Fruit fly (Drosophila melanogaster) whole organism, adult: ENCODE results near the gene ND-B14.5A.

Experiments used
- CG11617 ChIP-seq: fragments of 200-800 bp; sonication (Bioruptor generic); optimal IDR thresholded peaks from 2 replicates; lab custom pipeline; 2017; ENCODE audit warnings: mild to moderate bottlenecking, missing biosample characterization, missing genetic modification reagents, missing genetic modification characterization
- CG12768 ChIP-seq: fragments of 200-800 bp; sonication (Bioruptor generic); optimal IDR thresholded peaks from 2 replicates; lab custom pipeline; 2017; ENCODE audit warnings: missing biosample characterization, missing genetic modification characterization, mild to moderate bottlenecking, moderate library complexity, missing genetic modification reagents
- CG14711 ChIP-seq: fragments of 200-800 bp; sonication (Bioruptor generic); optimal IDR thresholded peaks from 2 replicates; lab custom pipeline; 2018; ENCODE audit warnings: missing biosample characterization, mild to moderate bottlenecking, missing genetic modification characterization, moderate library complexity
- CG33017 ChIP-seq: fragments of 200-800 bp; sonication (Bioruptor generic); optimal IDR thresholded peaks from 2 replicates; lab custom pipeline; 2018; ENCODE audit warnings: missing biosample characterization, mild to moderate bottlenecking, missing genetic modification characterization, moderate library complexity
- CG5204 ChIP-seq: fragments of 200-800 bp; sonication (Bioruptor generic); optimal IDR thresholded peaks from 2 replicates; lab custom pipeline; 2016; ENCODE audit warnings: missing biosample characterization, missing genetic modification characterization
- CG7045 ChIP-seq: fragments of 200-800 bp; sonication (Bioruptor generic); optimal IDR thresholded peaks from 2 replicates; lab custom pipeline; 2017; ENCODE audit warnings: missing biosample characterization, mild to moderate bottlenecking, missing genetic modification characterization
- Clk ChIP-seq: fragments of 200-800 bp; sonication (Bioruptor generic); optimal IDR thresholded peaks from 2 replicates; lab custom pipeline; 2017; ENCODE audit warnings: missing biosample characterization, missing genetic modification characterization
- Crg-1 ChIP-seq: fragments of 200-800 bp; sonication (Bioruptor generic); optimal IDR thresholded peaks from 2 replicates; lab custom pipeline; 2016; ENCODE audit warnings: missing biosample characterization, missing genetic modification characterization
- Mnt ChIP-seq: fragments of 200-800 bp; sonication (Bioruptor generic); optimal IDR thresholded peaks from 2 replicates; lab custom pipeline; 2016; ENCODE audit warnings: missing biosample characterization, mild to moderate bottlenecking, missing genetic modification characterization
- cic ChIP-seq: fragments of 200-800 bp; sonication (Bioruptor generic); optimal IDR thresholded peaks from 2 replicates; lab custom pipeline; 2017; ENCODE audit warnings: missing biosample characterization, mild to moderate bottlenecking, missing genetic modification characterization, moderate library complexity
- kay ChIP-seq: fragments of 200-800 bp; sonication (Bioruptor generic); peaks from one replicate; lab custom pipeline; 2016; ENCODE audit warnings: missing biosample characterization, missing genetic modification characterization, borderline replicate concordance
- ovo ChIP-seq: fragments of 200-800 bp; sonication (Bioruptor generic); optimal IDR thresholded peaks from 2 replicates; lab custom pipeline; 2016; ENCODE audit warnings: missing biosample characterization, missing genetic modification characterization
- tj ChIP-seq: fragments of 200-800 bp; sonication (Bioruptor generic); optimal IDR thresholded peaks from 3 replicates; lab custom pipeline; 2017; ENCODE audit warnings: missing biosample characterization, mild to moderate bottlenecking, missing genetic modification characterization, moderate library complexity
- toe ChIP-seq: fragments of 200-800 bp; sonication (Bioruptor generic); optimal IDR thresholded peaks from 2 replicates; lab custom pipeline; 2016; ENCODE audit warnings: missing biosample characterization, missing genetic modification characterization

dm6 chrX:2188888-2189287, 16.6 kb downstream of the ND-B14.5A start, which contains the start of gene Mct1:
- TF ChIP-seq cic (GFP tag; lab: Kevin White, UChicago) (no peak), ovo (no peak), kay (GFP tag; lab: Kevin White, UChicago) (no peak), tj (GFP tag; lab: Kevin White, UChicago) (no peak), toe (GFP tag; lab: Kevin White, UChicago) (no peak), CG7045 (GFP tag; lab: Kevin White, UChicago) (no peak), Crg-1 (GFP tag; lab: Kevin White, UChicago) (no peak), CG33017 (tag; lab: Kevin White, UChicago) (no peak), Mnt (GFP tag; lab: Kevin White, UChicago) (no peak), CG5204 (GFP tag; lab: Kevin White, UChicago) (no peak), CG11617 (GFP tag; lab: Kevin White, UChicago) (no peak), Clk (GFP tag; lab: Kevin White, UChicago) (no peak), CG12768 (GFP tag; lab: Kevin White, UChicago) (no peak), CG14711 (tag; lab: Kevin White, UChicago) (no peak)
